Worm (Caenorhabditis elegans) whole organism, L4/young adult: ENCODE results near the gene exos-4.1.

Experiments used
- dao-5 ChIP-seq: sonication (generic microtip); optimal IDR thresholded peaks from 2 replicates; lab custom pipeline; 2016; ENCODE audit warnings: missing genotype, missing genetic modification characterization, moderate library complexity, missing compliant biosample characterization
- him-1 ChIP-seq: sonication (generic microtip); optimal IDR thresholded peaks from 2 replicates; lab custom pipeline; 2016; ENCODE audit warnings: missing genotype, missing genetic modification reagents, missing genetic modification characterization, missing compliant biosample characterization

ce11 chrIV:13107359-13107758 is 8.6 kb downstream of the exos-4.1 start, which contains the start of gene B0564.2:
- no peak for TF ChIP-seq dao-5 (tag; lab: Kevin White, UChicago)
- no peak for TF ChIP-seq him-1 (tag; lab: Kevin White, UChicago)
